Worm (Caenorhabditis elegans) whole organism, L1 larva: ENCODE results near the gene F59B10.6.

ENCODE experiments used
- C04F5.9 ChIP-seq: sonication (generic microtip); optimal IDR thresholded peaks from 2 replicates; lab custom pipeline; 2016; ENCODE audit warnings: missing genetic modification characterization, missing compliant biosample characterization
- C16A3.4 ChIP-seq: fragments of 150-350 bp; optimal IDR thresholded peaks from 2 replicates; lab custom pipeline; 2014; ENCODE audit warnings: missing biosample characterization, missing genetic modification characterization
- F16B12.6 ChIP-seq: fragments of 150-350 bp; optimal IDR thresholded peaks from 2 replicates; lab custom pipeline; 2014; ENCODE audit warnings: missing biosample characterization, missing genetic modification characterization
- Y116A8C.19 ChIP-seq: sonication (generic microtip); optimal IDR thresholded peaks from 2 replicates; lab custom pipeline; 2016; ENCODE audit warnings: missing compliant biosample characterization, missing genetic modification characterization, borderline replicate concordance
- aly-2 ChIP-seq: fragments of 150-350 bp; optimal IDR thresholded peaks from 2 replicates; lab custom pipeline; 2014; ENCODE audit warnings: missing biosample characterization, missing genetic modification characterization
- blmp-1 ChIP-seq: fragments of 150-350 bp; optimal IDR thresholded peaks from 2 replicates; lab custom pipeline; 2014; ENCODE audit warnings: missing biosample characterization, missing genetic modification characterization
- ceh-8 ChIP-seq: fragments of 200-800 bp; sonication (Bioruptor generic); optimal IDR thresholded peaks from 2 replicates; lab custom pipeline; 2018; ENCODE audit warnings: mild to moderate bottlenecking, missing genetic modification characterization, moderate library complexity, missing compliant biosample characterization
- ceh-82 ChIP-seq, 3 experiments: fragments of 150-350 bp in 1 of 3; sonication (generic microtip) in 2 of 3; optimal IDR thresholded peaks; 2 replicates each; lab custom pipeline; 2014 to 2017; ENCODE audit warnings: missing biosample characterization in 3 of 3, missing genetic modification characterization in 3 of 3
- dpl-1 ChIP-seq, 3 experiments: fragments of 150-350 bp in 2 of 3; sonication (generic microtip) in 1 of 3; optimal IDR thresholded peaks; 2 replicates each; lab custom pipeline; 2014 to 2017; ENCODE audit warnings: missing biosample characterization in 3 of 3, missing genetic modification characterization in 3 of 3, missing genetic modification reagents in 3 of 3
- dsc-1 ChIP-seq: sonication (generic microtip); optimal IDR thresholded peaks from 2 replicates; lab custom pipeline; 2016; ENCODE audit warnings: mild to moderate bottlenecking, missing genetic modification characterization, missing compliant biosample characterization
- efl-1 ChIP-seq, 4 experiments: fragments of 150-350 bp; optimal IDR thresholded peaks in 3 of 4; peaks in 1 of 4; 1 replicate in 1 of 4; 2 replicates in 3 of 4; lab custom pipeline; 2014; ENCODE audit warnings: missing biosample characterization in 2 of 4, missing genetic modification characterization in 2 of 4, missing genetic modification reagents in 2 of 4
- egl-13 ChIP-seq: sonication (generic microtip); optimal IDR thresholded peaks from 2 replicates; lab custom pipeline; 2016; ENCODE audit warnings: missing genotype, missing genetic modification reagents, missing genetic modification characterization, missing compliant biosample characterization
- egl-27 ChIP-seq, 2 experiments: fragments of 150-350 bp in 1 of 2; sonication (generic microtip); optimal IDR thresholded peaks; 3 replicates each; lab custom pipeline; 2017 to 2018; ENCODE audit warnings: missing biosample characterization in 2 of 2, missing genetic modification characterization in 2 of 2, missing genetic modification reagents in 2 of 2
- elt-2 ChIP-seq: sonication (generic microtip); optimal IDR thresholded peaks from 2 replicates; lab custom pipeline; 2016; ENCODE audit warnings: missing genetic modification characterization, mild to moderate bottlenecking, inconsistent platforms, missing compliant biosample characterization, missing genetic modification reagents
- ets-5 ChIP-seq: fragments of 200-800 bp; sonication (Bioruptor generic); IDR thresholded peaks from 2 replicates; pipeline ENCODE4 v1.3.6; 2022; ENCODE audit warnings: missing genetic modification characterization, missing compliant biosample characterization
- fkh-4 ChIP-seq: sonication (generic microtip); optimal IDR thresholded peaks from 2 replicates; lab custom pipeline; 2016; ENCODE audit warnings: missing compliant biosample characterization, missing genetic modification characterization, borderline replicate concordance
- fkh-8 ChIP-seq: sonication (generic microtip); optimal IDR thresholded peaks from 2 replicates; lab custom pipeline; 2016; ENCODE audit warnings: mild to moderate bottlenecking, missing genetic modification characterization, missing compliant biosample characterization
- fos-1 ChIP-seq: fragments of 150-350 bp; optimal IDR thresholded peaks from 2 replicates; lab custom pipeline; 2014; ENCODE audit warnings: missing biosample characterization, missing genetic modification characterization
- grh-1 ChIP-seq: fragments of 200-800 bp; sonication (Bioruptor generic); IDR thresholded peaks from 2 replicates; pipeline ENCODE4 v1.3.6; 2022; ENCODE audit warnings: missing genetic modification reagents, missing genetic modification characterization, missing compliant biosample characterization
- hlh-4 ChIP-seq: sonication (generic microtip); optimal IDR thresholded peaks from 2 replicates; lab custom pipeline; 2016; ENCODE audit warnings: mild to moderate bottlenecking, missing genetic modification characterization, missing compliant biosample characterization
- irx-1 ChIP-seq: sonication (generic microtip); optimal IDR thresholded peaks from 2 replicates; lab custom pipeline; 2016; ENCODE audit warnings: missing genetic modification characterization, missing compliant biosample characterization
- lin-14 ChIP-seq: fragments of 200-800 bp; sonication (Bioruptor generic); optimal IDR thresholded peaks from 2 replicates; lab custom pipeline; 2018; ENCODE audit warnings: mild to moderate bottlenecking, missing genetic modification characterization, moderate library complexity, missing compliant biosample characterization
- lin-15B ChIP-seq: fragments of 150-350 bp; sonication (generic microtip); optimal IDR thresholded peaks from 3 replicates; lab custom pipeline; 2014; ENCODE audit warnings: missing biosample characterization, missing genetic modification characterization
- lin-35 ChIP-seq, 2 experiments: fragments of 150-350 bp; optimal IDR thresholded peaks; 2 replicates each; lab custom pipeline; 2014; ENCODE audit warnings: missing biosample characterization in 2 of 2, missing genetic modification characterization in 2 of 2, missing genetic modification reagents in 2 of 2
- lin-39 ChIP-seq: fragments of 150-350 bp; optimal IDR thresholded peaks from 2 replicates; lab custom pipeline; 2014; ENCODE audit warnings: missing biosample characterization, missing genetic modification reagents, missing genetic modification characterization
- lir-3 ChIP-seq: sonication (generic microtip); optimal IDR thresholded peaks from 2 replicates; lab custom pipeline; 2016; ENCODE audit warnings: mild to moderate bottlenecking, missing genetic modification characterization, moderate library complexity, missing compliant biosample characterization; ENCODE audit not compliant: poor library complexity
- lsy-2 ChIP-seq, 2 experiments: fragments of 150-350 bp; optimal IDR thresholded peaks; 2 replicates each; lab custom pipeline; 2014; ENCODE audit warnings: missing biosample characterization in 2 of 2, missing genetic modification characterization in 2 of 2
- mab-9 ChIP-seq: fragments of 200-800 bp; sonication (Bioruptor generic); IDR thresholded peaks from 2 replicates; pipeline ENCODE4 v1.3.6; 2022; ENCODE audit warnings: missing genetic modification reagents, missing genetic modification characterization, missing compliant biosample characterization
- mef-2 ChIP-seq: fragments of 150-350 bp; optimal IDR thresholded peaks from 2 replicates; lab custom pipeline; 2014; ENCODE audit warnings: missing biosample characterization, missing genetic modification characterization
- nhr-11 ChIP-seq: fragments of 150-350 bp; optimal IDR thresholded peaks from 2 replicates; lab custom pipeline; 2014; ENCODE audit warnings: missing biosample characterization, missing genetic modification characterization
- nhr-19 ChIP-seq: fragments of 200-800 bp; sonication (Bioruptor generic); conservative IDR thresholded peaks from 2 replicates; pipeline ENCODE4 v1.3.6; 2022; ENCODE audit warnings: missing genetic modification characterization, missing compliant biosample characterization
- nhr-20 ChIP-seq: sonication (generic microtip); optimal IDR thresholded peaks from 2 replicates; lab custom pipeline; 2016; ENCODE audit warnings: mild to moderate bottlenecking, missing genetic modification characterization, missing compliant biosample characterization
- nhr-47 ChIP-seq: sonication (generic microtip); optimal IDR thresholded peaks from 2 replicates; lab custom pipeline; 2016; ENCODE audit warnings: mild to moderate bottlenecking, missing genetic modification characterization, moderate library complexity, missing compliant biosample characterization
- nhr-71 ChIP-seq: sonication (generic microtip); optimal IDR thresholded peaks from 2 replicates; lab custom pipeline; 2016; ENCODE audit warnings: mild to moderate bottlenecking, missing genetic modification characterization, moderate library complexity, missing compliant biosample characterization
- nhr-76 ChIP-seq: sonication (generic microtip); optimal IDR thresholded peaks from 2 replicates; lab custom pipeline; 2017; ENCODE audit warnings: missing biosample characterization, missing genetic modification characterization
- nhr-85 ChIP-seq: sonication (generic microtip); peaks from one replicate; lab custom pipeline; 2016; ENCODE audit warnings: missing genetic modification characterization, inconsistent platforms, missing compliant biosample characterization
- nhr-90 ChIP-seq: sonication (generic microtip); optimal IDR thresholded peaks from 2 replicates; lab custom pipeline; 2016; ENCODE audit warnings: mild to moderate bottlenecking, missing genetic modification characterization, missing compliant biosample characterization; ENCODE audit not compliant: poor library complexity
- pax-3 ChIP-seq: fragments of 200-800 bp; sonication (Bioruptor generic); optimal IDR thresholded peaks from 2 replicates; lab custom pipeline; 2018; ENCODE audit warnings: mild to moderate bottlenecking, missing genetic modification characterization, moderate library complexity, missing compliant biosample characterization
- rnt-1 ChIP-seq: sonication (generic microtip); optimal IDR thresholded peaks from 2 replicates; lab custom pipeline; 2016; ENCODE audit warnings: mild to moderate bottlenecking, missing genetic modification characterization, moderate library complexity, missing compliant biosample characterization
- skn-1 ChIP-seq: fragments of 150-350 bp; optimal IDR thresholded peaks from 2 replicates; lab custom pipeline; 2014; ENCODE audit warnings: missing biosample characterization, missing genetic modification characterization
- snpc-4 ChIP-seq: fragments of 150-350 bp; optimal IDR thresholded peaks from 2 replicates; lab custom pipeline; 2014; ENCODE audit warnings: missing biosample characterization, missing genetic modification characterization
- snu-23 ChIP-seq: sonication (generic microtip); optimal IDR thresholded peaks from 2 replicates; lab custom pipeline; 2016; ENCODE audit warnings: missing genetic modification characterization, missing compliant biosample characterization
- sup-37 ChIP-seq: fragments of 200-800 bp; sonication (Bioruptor generic); optimal IDR thresholded peaks from 2 replicates; lab custom pipeline; 2018; ENCODE audit warnings: mild to moderate bottlenecking, missing genetic modification characterization, missing compliant biosample characterization
- tbx-2 ChIP-seq: sonication (generic microtip); optimal IDR thresholded peaks from 2 replicates; lab custom pipeline; 2016; ENCODE audit warnings: missing genetic modification characterization, missing compliant biosample characterization
- unc-30 ChIP-seq: sonication (generic microtip); optimal IDR thresholded peaks from 2 replicates; lab custom pipeline; 2017; ENCODE audit warnings: missing biosample characterization, missing genetic modification characterization
- vab-15 ChIP-seq: sonication (generic microtip); optimal IDR thresholded peaks from 2 replicates; lab custom pipeline; 2017; ENCODE audit warnings: missing genotype, mild to moderate bottlenecking, missing genetic modification characterization, missing compliant biosample characterization
- xbp-1 ChIP-seq: sonication (generic microtip); optimal IDR thresholded peaks from 2 replicates; lab custom pipeline; 2016; ENCODE audit warnings: missing genetic modification characterization, missing compliant biosample characterization
- zip-4 ChIP-seq: fragments of 200-800 bp; sonication (Bioruptor generic); optimal IDR thresholded peaks from 2 replicates; lab custom pipeline; 2018; ENCODE audit warnings: mild to moderate bottlenecking, missing genetic modification characterization, moderate library complexity, missing compliant biosample characterization
- ztf-11 ChIP-seq, 2 experiments: sonication (generic microtip); optimal IDR thresholded peaks; 2 replicates each; lab custom pipeline; 2016 to 2017; ENCODE audit warnings: missing genetic modification characterization in 2 of 2, missing biosample characterization in 1 of 2, missing compliant biosample characterization in 1 of 2

F59B10.6 gene

ce11 chrII:10539232-10539631 lies 15.0 kb upstream of the F59B10.6 start, which contains the start of gene R166.3:
TSS of gene R166.3 (minus strand) at chrII:10539332.
- no peak for TF ChIP-seq dsc-1
- TF ChIP-seq efl-1 (optimal IDR thresholded peaks at IDR 0.05; lab: Kevin White, UChicago) = no peak
- peak in 1 of 2 experiments; percentile 53 for TF ChIP-seq efl-1 (GFP tag; optimal IDR thresholded peaks at IDR 0.05 in 1 of 2; lab: Kevin White, UChicago)
- TF ChIP-seq snpc-4 = no peak
- no peak for TF ChIP-seq ets-5 (GFP tag; lab: Robert Waterston, UW)
- TF ChIP-seq fos-1 (tag; lab: Kevin White, UChicago) = no peak
- TF ChIP-seq nhr-20 = no peak

ce11 chrII:10537988-10538387 lies 13.7 kb upstream of the F59B10.6 start:
- peak; percentile 81 for TF ChIP-seq xbp-1 (tag; lab: Kevin White, UChicago)
- TF ChIP-seq blmp-1 (tag; lab: Kevin White, UChicago) = peak; percentile 26
- TF ChIP-seq rnt-1 (tag; lab: Kevin White, UChicago) = peak; percentile 97
- peak; percentile 42 to 73 (median 52) for TF ChIP-seq dpl-1 (GFP tag; optimal IDR thresholded peaks at IDR 0.05; lab: Kevin White, UChicago)
- TF ChIP-seq snu-23 (GFP tag; lab: Kevin White, UChicago) = peak; percentile 84
- TF ChIP-seq ceh-8 = peak; percentile 81
- no peak for TF ChIP-seq unc-30 (tag; lab: Kevin White, UChicago)
- peak; percentile 70 for TF ChIP-seq hlh-4 (tag; lab: Kevin White, UChicago)
- TF ChIP-seq elt-2 (tag; lab: Kevin White, UChicago) = peak; percentile 68
- TF ChIP-seq skn-1 = peak; percentile 63
- TF ChIP-seq nhr-47 = peak; percentile 88
- peak; percentile 88 for TF ChIP-seq tbx-2 (tag; lab: Kevin White, UChicago)
- TF ChIP-seq F16B12.6 (tag; lab: Kevin White, UChicago) = peak; percentile 36
- TF ChIP-seq fkh-8 (tag; lab: Kevin White, UChicago) = peak; percentile 51
- TF ChIP-seq nhr-90 (tag; lab: Kevin White, UChicago) = peak; percentile 91
- peak; percentile 55 for TF ChIP-seq nhr-11 (tag; lab: Kevin White, UChicago)
- peak; percentile 78 for TF ChIP-seq nhr-20
- TF ChIP-seq egl-13 (tag; lab: Kevin White, UChicago) = peak; percentile 80
- TF ChIP-seq mef-2 (tag; lab: Kevin White, UChicago) = no peak
- TF ChIP-seq lir-3 (tag; lab: Kevin White, UChicago) = peak; percentile 91
- peak; percentile 88 for TF ChIP-seq C04F5.9 (tag; lab: Kevin White, UChicago)
- no peak for TF ChIP-seq lin-15B
- TF ChIP-seq lsy-2 (tag; optimal IDR thresholded peaks at IDR 0.05; lab: Kevin White, UChicago) = peak; percentile 69 to 80
- peak; percentile 52; the same call in 1 of the 2 replicates for TF ChIP-seq grh-1 (GFP tag; lab: Robert Waterston, UW)
- TF ChIP-seq pax-3 = peak; percentile 85
- peak in 1 of 2 experiments; percentile 94 for TF ChIP-seq ztf-11 (tag; optimal IDR thresholded peaks at IDR 0.05; lab: Kevin White, UChicago)
- TF ChIP-seq sup-37 (GFP tag; lab: Kevin White, UChicago) = peak; percentile 40
- TF ChIP-seq irx-1 (tag; lab: Kevin White, UChicago) = peak; percentile 94
- TF ChIP-seq nhr-76 (tag; lab: Kevin White, UChicago) = no peak
- peak in 2 of 3 experiments; percentile 35 to 49 for TF ChIP-seq ceh-82 (tag; optimal IDR thresholded peaks at IDR 0.05; lab: Kevin White, UChicago)
- peak; percentile 77; the same call in 1 of the 2 replicates for TF ChIP-seq mab-9 (GFP tag; lab: Robert Waterston, UW)
- peak; percentile 19 for TF ChIP-seq snpc-4
- no peak for TF ChIP-seq aly-2
- no peak for TF ChIP-seq egl-27 (tag; optimal IDR thresholded peaks at IDR 0.05; lab: Kevin White, UChicago)
- TF ChIP-seq lin-14 = peak; percentile 71
- TF ChIP-seq Y116A8C.19 (tag; lab: Kevin White, UChicago) = peak; percentile 56
- peak; percentile 94 for TF ChIP-seq dsc-1
- TF ChIP-seq nhr-19 (GFP tag; lab: Robert Waterston, UW) = peak; percentile 78
- TF ChIP-seq lin-35 (GFP tag; optimal IDR thresholded peaks at IDR 0.05; lab: Kevin White, UChicago) = peak; percentile 51 to 62
- TF ChIP-seq nhr-85 = peak; percentile 93
- no peak for TF ChIP-seq vab-15 (tag; lab: Kevin White, UChicago)
- peak; percentile 87 for TF ChIP-seq nhr-71 (tag; lab: Kevin White, UChicago)
- TF ChIP-seq lin-39 (tag; lab: Kevin White, UChicago) = peak; percentile 55
- TF ChIP-seq fkh-4 (tag; lab: Kevin White, UChicago) = peak; percentile 97
- peak; percentile 40 for TF ChIP-seq zip-4 (GFP tag; lab: Kevin White, UChicago)
- TF ChIP-seq C16A3.4 = peak; percentile 22
- TF ChIP-seq fos-1 (tag; lab: Kevin White, UChicago) = peak; percentile 37
